Fruit fly (Drosophila melanogaster): Measurements from ENCODE around the gene CG18814.

Gene CG18814

dm6 chr3L:16385880-16386584 lies 16.4 kb downstream of the CG18814 start, which contains the start of the genes Agpat3 and RAF2 (continued):
- TF ChIP-seq tup (GFP tag; optimal IDR thresholded peaks at IDR 0.05): no peak
- TF ChIP-seq Adf1 (GFP tag; IDR thresholded peaks at IDR 0.05): no peak
- TF ChIP-seq zen (tag; optimal IDR thresholded peaks at IDR 0.05): no peak
- TF ChIP-seq Med (GFP tag): peak; percentile 82
- no peak for TF ChIP-seq HLHmδ (GFP tag; optimal IDR thresholded peaks at IDR 0.05)
- TF ChIP-seq Tbp (GFP tag; optimal IDR thresholded peaks at IDR 0.05): no peak
- peak; percentile 16 for TF ChIP-seq Dad (GFP tag; optimal IDR thresholded peaks at IDR 0.05)
- no peak for TF ChIP-seq Side (GFP tag; optimal IDR thresholded peaks at IDR 0.05)
- TF ChIP-seq CG11085 (GFP tag; IDR thresholded peaks at IDR 0.05): no peak
- no peak for TF ChIP-seq crol (GFP tag; IDR thresholded peaks at IDR 0.05)
- peak in 1 of 2 experiments; percentile 46 for TF ChIP-seq tll (GFP tag; optimal IDR thresholded peaks at IDR 0.05)
- TF ChIP-seq twi (tag; optimal IDR thresholded peaks at IDR 0.05): no peak
- peak; percentile 30 for TF ChIP-seq Fer3 (tag; optimal IDR thresholded peaks at IDR 0.05)
- TF ChIP-seq CHES-1-like (GFP tag; optimal IDR thresholded peaks at IDR 0.05): peak; percentile 20
- peak; percentile 76 for TF ChIP-seq CG14710 (tag; optimal IDR thresholded peaks at IDR 0.05)
- TF ChIP-seq CG1792 (GFP tag; optimal IDR thresholded peaks at IDR 0.05): no peak
- peak; percentile 64 for TF ChIP-seq CG1602 (GFP tag; optimal IDR thresholded peaks at IDR 0.05)
- TF ChIP-seq slbo (GFP tag; IDR thresholded peaks at IDR 0.05): peak; percentile 77
- TF ChIP-seq CG12155 (GFP tag; optimal IDR thresholded peaks at IDR 0.05): peak; percentile 10
- TF ChIP-seq gem (tag; optimal IDR thresholded peaks at IDR 0.05): peak; percentile 73
- no peak for TF ChIP-seq Fer2 (tag; optimal IDR thresholded peaks at IDR 0.05)
- no peak; the same call in 1 of the 2 replicates for TF ChIP-seq CG11247 (GFP tag; IDR thresholded peaks at IDR 0.05)
- peak in 2 of 3 experiments; percentile 36 to 59 for TF ChIP-seq lola (GFP tag; optimal IDR thresholded peaks at IDR 0.05)
- peak; percentile 31; the same call in 1 of the 4 replicates for TF ChIP-seq Gug (GFP tag; IDR thresholded peaks at IDR 0.05)
- peak; percentile 22 for TF ChIP-seq CG4820 (GFP tag; optimal IDR thresholded peaks at IDR 0.05)
- peak; percentile 42 for TF ChIP-seq al (GFP tag; IDR thresholded peaks at IDR 0.05)
- no peak for TF ChIP-seq Sry-β (GFP tag; optimal IDR thresholded peaks at IDR 0.05)
- no peak for TF ChIP-seq CG12071 (GFP tag; optimal IDR thresholded peaks at IDR 0.05)
- TF ChIP-seq CG9215 (GFP tag; IDR thresholded peaks at IDR 0.05): peak; percentile 62
- no peak for TF ChIP-seq CG42726 (GFP tag; IDR thresholded peaks at IDR 0.05; ENCODE audit: partially characterized antibody)
- no peak for TF ChIP-seq Ada2b (GFP tag; IDR thresholded peaks at IDR 0.05)
- TF ChIP-seq bcd (GFP tag; optimal IDR thresholded peaks at IDR 0.05): peak; percentile 36
- TF ChIP-seq gcm (GFP tag; optimal IDR thresholded peaks at IDR 0.05): no peak
- no peak; the same call in 2 of the 3 replicates for TF ChIP-seq tgo (GFP tag; IDR thresholded peaks at IDR 0.05)
- peak; percentile 30; the same call in 1 of the 2 replicates for TF ChIP-seq klu (GFP tag; IDR thresholded peaks at IDR 0.05)
- 0 out of 2 replicates have a peak, but pooled peaks have one; percentile 21 for TF ChIP-seq wor (GFP tag; IDR thresholded peaks at IDR 0.05)
- TF ChIP-seq NFAT (GFP tag; IDR thresholded peaks at IDR 0.05): 0 out of 2 replicates have a peak, but pooled peaks have one; percentile 12
- TF ChIP-seq hb (GFP tag; IDR thresholded peaks at IDR 0.05; ENCODE audit: partially characterized antibody): no peak
- no peak for TF ChIP-seq Doc3 (GFP tag; IDR thresholded peaks at IDR 0.05; ENCODE audit: partially characterized antibody)
- peak; percentile 34; the same call in 1 of the 3 replicates for TF ChIP-seq ken (GFP tag; IDR thresholded peaks at IDR 0.05)
- peak; percentile 66 for TF ChIP-seq Chrac-16 (GFP tag; optimal IDR thresholded peaks at IDR 0.05)
- TF ChIP-seq cad (GFP tag; optimal IDR thresholded peaks at IDR 0.05): no peak
- TF ChIP-seq CG10267 (tag; optimal IDR thresholded peaks at IDR 0.05): peak; percentile 54
- peak; percentile 12 for TF ChIP-seq CG10654 (GFP tag; optimal IDR thresholded peaks at IDR 0.05)
- peak; percentile 56; the same call in 1 of the 3 replicates for TF ChIP-seq dysf (GFP tag; IDR thresholded peaks at IDR 0.05)
- TF ChIP-seq CG12104 (GFP tag; optimal IDR thresholded peaks at IDR 0.05): peak; percentile 57
- peak; percentile 62; the same call in 1 of the 2 replicates for TF ChIP-seq CG14441 (GFP tag; IDR thresholded peaks at IDR 0.05)
- TF ChIP-seq Scr (GFP tag; IDR thresholded peaks at IDR 0.05; ENCODE audit: partially characterized antibody): no peak
- TF ChIP-seq CG10462 (GFP tag; optimal IDR thresholded peaks at IDR 0.05): no peak

Data from whole organism, embryonic.